Worm (Caenorhabditis elegans): Measurements from ENCODE around the gene C04B4.5.

Gene C04B4.5

DNA sequence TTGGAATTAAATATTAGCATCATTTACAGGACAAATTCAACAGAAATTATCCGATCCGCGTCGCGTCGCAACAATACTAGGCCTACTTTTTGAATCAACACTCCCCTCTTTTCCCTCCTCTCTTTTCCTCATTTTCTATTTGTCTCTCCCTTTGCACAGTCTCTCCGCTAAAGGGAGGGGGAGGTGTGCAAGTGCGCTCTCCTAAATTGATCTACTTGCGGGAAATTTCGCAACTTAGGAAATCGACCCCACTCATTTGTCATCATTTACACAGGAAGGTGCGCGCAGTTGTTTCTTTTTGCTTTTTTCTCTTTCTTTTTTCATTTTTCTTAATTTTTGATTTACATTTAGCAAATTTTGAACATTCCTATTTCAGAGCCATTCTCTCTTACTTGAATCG lies 5.2 kb downstream of the C04B4.5 start, which contains the start of gene C04B4.2 (continued):
- no peak for TF ChIP-seq lin-40 (tag; optimal IDR thresholded peaks at IDR 0.05)
- peak; percentile 26 for TF ChIP-seq dpl-1 (GFP tag; optimal IDR thresholded peaks at IDR 0.05)
- TF ChIP-seq tlf-1 (GFP tag; optimal IDR thresholded peaks at IDR 0.05): no peak
- peak; percentile 78 for TF ChIP-seq efl-1 (GFP tag; optimal IDR thresholded peaks at IDR 0.05)
- TF ChIP-seq madf-8 (GFP tag; conservative IDR thresholded peaks at IDR 0.05): peak; percentile 64
- peak; percentile 49; the same call in 1 of the 2 replicates for TF ChIP-seq aptf-2 (GFP tag; conservative IDR thresholded peaks at IDR 0.05)
- no peak for TF ChIP-seq ZK185.1 (tag; optimal IDR thresholded peaks at IDR 0.05; ENCODE audit: poor library complexity, severe bottlenecking)
- TF ChIP-seq tbx-9 (tag; optimal IDR thresholded peaks at IDR 0.05; ENCODE audit: borderline replicate concordance): no peak
- TF ChIP-seq F22D6.2 (tag; optimal IDR thresholded peaks at IDR 0.05): no peak
- no peak for TF ChIP-seq snpc-4 (GFP tag; optimal IDR thresholded peaks at IDR 0.05)
- TF ChIP-seq snpc-4 (tag; optimal IDR thresholded peaks at IDR 0.05): no peak
- TF ChIP-seq atf-7 (tag; optimal IDR thresholded peaks at IDR 0.05): no peak
- TF ChIP-seq C06A6.2 (GFP tag; conservative IDR thresholded peaks at IDR 0.05): no peak
- peak; percentile 83 for TF ChIP-seq madf-6 (GFP tag; IDR thresholded peaks at IDR 0.05)
- TF ChIP-seq lsl-1 (GFP tag; optimal IDR thresholded peaks at IDR 0.05): no peak

DNA sequence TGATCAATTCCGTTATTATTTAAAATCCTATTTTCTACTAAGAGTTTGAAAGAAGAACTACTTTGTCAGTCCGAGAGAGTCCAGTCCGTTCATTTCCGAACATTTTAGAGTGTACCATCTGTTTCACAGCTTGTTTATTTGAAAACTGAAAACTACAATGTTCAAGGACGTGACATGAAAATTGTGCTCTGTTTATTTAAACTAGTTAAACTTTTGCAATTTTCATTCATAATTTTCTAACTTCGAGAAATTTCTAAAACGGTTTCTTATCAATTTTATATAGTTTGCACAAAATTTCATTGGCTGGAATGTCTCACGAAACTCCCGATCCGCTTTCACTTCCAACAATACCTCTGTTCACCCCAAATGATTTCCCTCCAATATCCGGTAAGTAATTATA lies 7.7 kb downstream of the C04B4.5 start, which contains the start of gene C04B4.1:
Gene C04B4.1, plus strand, starts transcription at position 301 of the 400 bp plus-strand sequence.
- TF ChIP-seq dox-1 (GFP tag; IDR thresholded peaks at IDR 0.05) (no peak), F37B4.10 (GFP tag; IDR thresholded peaks at IDR 0.05) (no peak), lsy-27 (tag; optimal IDR thresholded peaks at IDR 0.05; ENCODE audit: borderline replicate concordance, insufficient read depth) (no peak), him-1 (tag; optimal IDR thresholded peaks at IDR 0.05) (no peak), nfya-1 (tag; optimal IDR thresholded peaks at IDR 0.05; ENCODE audit: borderline replicate concordance, insufficient read depth) (no peak), B0261.1 (tag; optimal IDR thresholded peaks at IDR 0.05) (no peak), aptf-3 (GFP tag; IDR thresholded peaks at IDR 0.05) (no peak), let-607 (tag; optimal IDR thresholded peaks at IDR 0.05) (no peak), mes-4 (tag; optimal IDR thresholded peaks at IDR 0.05) (no peak), nhr-80 (tag; optimal IDR thresholded peaks at IDR 0.05) (no peak), unc-130 (GFP tag; optimal IDR thresholded peaks at IDR 0.05) (no peak), lin-54 (GFP tag; optimal IDR thresholded peaks at IDR 0.05) (no peak)

DNA sequence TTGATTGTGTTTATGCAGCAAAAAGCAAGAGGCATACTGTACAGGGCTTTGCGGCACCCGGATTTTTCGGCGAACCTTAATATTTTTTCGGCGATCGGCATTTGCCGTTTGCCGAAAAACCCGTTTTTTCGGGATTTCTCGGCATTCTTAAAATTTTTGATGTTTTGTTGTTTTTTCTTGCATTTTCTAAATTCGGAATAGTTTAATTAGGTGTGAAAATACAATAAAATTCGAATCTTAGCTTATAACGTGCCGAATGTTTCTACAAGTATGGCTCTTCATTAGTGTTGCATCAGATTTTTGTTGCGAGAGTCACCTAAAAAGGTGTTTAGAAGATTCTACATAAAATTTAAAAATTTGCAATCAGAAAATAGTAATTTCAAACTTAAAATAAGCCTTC lies 12.6 kb downstream of the C04B4.5 start, which contains the start of gene C04B4.6:
Gene C04B4.6, minus strand, starts transcription at position 101 of the 400 bp plus-strand sequence.
- TF ChIP-seq tlf-1 (GFP tag; optimal IDR thresholded peaks at IDR 0.05): no peak
- no peak for TF ChIP-seq dox-1 (GFP tag; IDR thresholded peaks at IDR 0.05)
- TF ChIP-seq B0336.3 (GFP tag; IDR thresholded peaks at IDR 0.05): no peak
- no peak for TF ChIP-seq sea-2 (GFP tag; IDR thresholded peaks at IDR 0.05)
- no peak for TF ChIP-seq F52B5.7 (tag; optimal IDR thresholded peaks at IDR 0.05)
- TF ChIP-seq cebp-2 (GFP tag; IDR thresholded peaks at IDR 0.05): no peak
- no peak for TF ChIP-seq rpc-1 (optimal IDR thresholded peaks at IDR 0.05)
- TF ChIP-seq rpc-1 (tag; optimal IDR thresholded peaks at IDR 0.05): no peak
- no peak for TF ChIP-seq madf-10 (tag; optimal IDR thresholded peaks at IDR 0.05)
- no peak for TF ChIP-seq tbx-9 (tag; optimal IDR thresholded peaks at IDR 0.05; ENCODE audit: borderline replicate concordance)
- no peak for TF ChIP-seq F55B11.4 (tag; optimal IDR thresholded peaks at IDR 0.05; ENCODE audit: borderline replicate concordance, insufficient read depth)
- TF ChIP-seq atf-7 (tag; optimal IDR thresholded peaks at IDR 0.05): no peak
- TF ChIP-seq ekl-4 (GFP tag; IDR thresholded peaks at IDR 0.05): no peak
- TF ChIP-seq mel-28 (tag; optimal IDR thresholded peaks at IDR 0.05; ENCODE audit: borderline replicate concordance): no peak
- TF ChIP-seq madf-3 (GFP tag; IDR thresholded peaks at IDR 0.05): no peak
- no peak for TF ChIP-seq ceh-91 (GFP tag; IDR thresholded peaks at IDR 0.05)
- no peak for TF ChIP-seq akir-1 (GFP tag; optimal IDR thresholded peaks at IDR 0.05)
- TF ChIP-seq hlh-26 (GFP tag; conservative IDR thresholded peaks at IDR 0.05): no peak
- no peak for TF ChIP-seq snpc-4 (GFP tag; optimal IDR thresholded peaks at IDR 0.05)
- no peak for TF ChIP-seq snpc-4 (tag; optimal IDR thresholded peaks at IDR 0.05)
